Fruit fly (Drosophila melanogaster): ENCODE data around the gene Nepl15.

The Nepl15 gene

DNA sequence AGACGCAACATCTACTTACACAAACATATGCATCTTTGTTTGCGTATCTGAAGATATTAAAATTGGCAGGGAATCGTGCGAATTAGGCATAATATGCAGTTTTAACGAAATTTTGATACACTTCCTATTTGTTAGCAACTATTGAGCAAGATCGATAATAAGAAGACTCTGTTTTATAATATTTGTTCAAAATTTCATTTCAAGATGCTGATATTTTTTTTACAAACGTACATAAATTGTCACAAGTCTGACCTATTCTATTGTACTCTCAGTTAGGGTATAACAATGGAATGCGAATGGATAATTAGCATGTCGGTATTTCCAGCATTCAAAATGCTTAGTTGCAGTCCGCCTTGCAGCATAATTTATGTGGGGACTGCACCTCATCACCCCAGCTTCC, 38.1 kb downstream of the Nepl15 start (continued):
- no peak for TF ChIP-seq Dp (GFP tag; optimal IDR thresholded peaks at IDR 0.05)
- no peak for TF ChIP-seq sqz (GFP tag; optimal IDR thresholded peaks at IDR 0.05)
- TF ChIP-seq repo (GFP tag; optimal IDR thresholded peaks at IDR 0.05), result no peak
- TF ChIP-seq CG7928 (GFP tag; optimal IDR thresholded peaks at IDR 0.05), result no peak
- TF ChIP-seq prd (optimal IDR thresholded peaks at IDR 0.05), result no peak
- peak; percentile 32; the same call in 1 of the 3 replicates for TF ChIP-seq prd (GFP tag; IDR thresholded peaks at IDR 0.05)
- no peak for TF ChIP-seq crol (GFP tag; IDR thresholded peaks at IDR 0.05)
- peak; percentile 14 for TF ChIP-seq CG30403 (GFP tag; optimal IDR thresholded peaks at IDR 0.05)
- peak; percentile 42; the same call in 1 of the 2 replicates for TF ChIP-seq klu (GFP tag; IDR thresholded peaks at IDR 0.05)
- TF ChIP-seq ssp (GFP tag; IDR thresholded peaks at IDR 0.05), result peak; percentile 28; the same call in 1 of the 2 replicates
- TF ChIP-seq Ptx1 (GFP tag; IDR thresholded peaks at IDR 0.05), result peak; percentile 73
- TF ChIP-seq Dref (GFP tag; IDR thresholded peaks at IDR 0.05), result no peak
- no peak for TF ChIP-seq NK7.1 (GFP tag; optimal IDR thresholded peaks at IDR 0.05)
- peak; percentile 84 for TF ChIP-seq Ets65A (GFP tag)
- TF ChIP-seq kah (GFP tag; optimal IDR thresholded peaks at IDR 0.05), result no peak
- TF ChIP-seq CG1024 (GFP tag; IDR thresholded peaks at IDR 0.05), result no peak
- peak; percentile 57; the same call in 1 of the 2 replicates for TF ChIP-seq vvl (GFP tag; IDR thresholded peaks at IDR 0.05)
- TF ChIP-seq sd (tag; optimal IDR thresholded peaks at IDR 0.05), result peak; percentile 17
- peak; percentile 3 for TF ChIP-seq Hmr (GFP tag; optimal IDR thresholded peaks at IDR 0.05)
- TF ChIP-seq Rx (GFP tag; IDR thresholded peaks at IDR 0.05), result no peak
- 0 out of 2 replicates have a peak, but pooled peaks have one; percentile 27 for TF ChIP-seq CG11247 (GFP tag; IDR thresholded peaks at IDR 0.05)
- no peak for TF ChIP-seq gcm (GFP tag; optimal IDR thresholded peaks at IDR 0.05)
- TF ChIP-seq slbo (GFP tag; IDR thresholded peaks at IDR 0.05), result 0 out of 2 replicates have a peak, but pooled peaks have one; percentile 11
- no peak for TF ChIP-seq CG15479 (GFP tag; optimal IDR thresholded peaks at IDR 0.05)

DNA sequence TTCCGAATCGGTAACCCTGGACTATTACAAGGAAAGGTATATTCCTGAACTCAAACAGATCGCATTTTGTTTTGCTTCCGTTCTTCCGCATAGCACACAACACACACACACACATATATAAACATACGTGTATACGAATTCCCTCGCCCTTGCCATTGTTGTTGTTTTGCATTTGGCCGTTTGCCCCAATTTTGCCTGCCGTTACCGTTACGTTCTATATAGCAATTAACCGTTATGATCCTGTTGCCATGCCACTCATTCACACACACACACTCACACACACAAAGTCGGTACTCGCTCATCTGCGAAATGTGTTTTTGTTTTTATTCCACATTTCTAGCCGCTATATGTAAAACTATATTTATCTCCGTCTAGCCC, 38.5 kb downstream of the Nepl15 start:
- TF ChIP-seq zfh2 (GFP tag; optimal IDR thresholded peaks at IDR 0.05) (no peak), CG2678 (tag; optimal IDR thresholded peaks at IDR 0.05) (no peak), HmgD (GFP tag; optimal IDR thresholded peaks at IDR 0.05) (peak; percentile 27), CG6175 (GFP tag; IDR thresholded peaks at IDR 0.05) (no peak), cg (GFP tag; optimal IDR thresholded peaks at IDR 0.05) (peak; percentile 71), ac (GFP tag; optimal IDR thresholded peaks at IDR 0.05) (no peak), stwl (tag; optimal IDR thresholded peaks at IDR 0.05) (no peak), sd (tag; optimal IDR thresholded peaks at IDR 0.05) (peak; percentile 28), nerfin-1 (tag; optimal IDR thresholded peaks at IDR 0.05) (peak; percentile 41), Eip74EF (GFP tag; optimal IDR thresholded peaks at IDR 0.05) (peak in 1 of 2 experiments; percentile 70), bcd (GFP tag; optimal IDR thresholded peaks at IDR 0.05) (no peak)

- TF ChIP-seq CG7963 (GFP tag; IDR thresholded peaks at IDR 0.05; ENCODE audit: partially characterized antibody) (peak; percentile 93), ato (GFP tag; IDR thresholded peaks at IDR 0.05; ENCODE audit: partially characterized antibody) (peak; percentile 92), CG2199 (GFP tag; IDR thresholded peaks at IDR 0.05) (0 out of 3 replicates have a peak, but pooled peaks have one; percentile 10), Dek (tag; optimal IDR thresholded peaks at IDR 0.05) (no peak), CG3847 (GFP tag; IDR thresholded peaks at IDR 0.05) (0 out of 2 replicates have a peak, but pooled peaks have one; percentile 37), ase (GFP tag; IDR thresholded peaks at IDR 0.05) (no peak), fu2 (GFP tag; optimal IDR thresholded peaks at IDR 0.05) (no peak), CG6791 (GFP tag; IDR thresholded peaks at IDR 0.05; ENCODE audit: partially characterized antibody) (peak; percentile 95), dati (GFP tag; IDR thresholded peaks at IDR 0.05) (no peak), zfh2 (GFP tag; optimal IDR thresholded peaks at IDR 0.05) (peak; percentile 10), CG10543 (GFP tag; optimal IDR thresholded peaks at IDR 0.05) (peak; percentile 23), NC2α (GFP tag; optimal IDR thresholded peaks at IDR 0.05) (no peak), amos (GFP tag; IDR thresholded peaks at IDR 0.05; ENCODE audit: partially characterized antibody) (peak; percentile 96), CkIIα-i1 (GFP tag; IDR thresholded peaks at IDR 0.05) (no peak), CG14860 (GFP tag; IDR thresholded peaks at IDR 0.05; ENCODE audit: partially characterized antibody) (peak; percentile 74), CG2129 (GFP tag; IDR thresholded peaks at IDR 0.05; ENCODE audit: partially characterized antibody) (peak; percentile 67)
These were observed 39.1 kb downstream of the Nepl15 start, which contains the start of gene CG45049 for dm6 chr3R:22726771-22727455. Gene CG45049, plus strand, starts transcription at chr3R:22726967.
